Fruit fly (Drosophila melanogaster) whole organism, pupa: ENCODE data around the gene Vha16-2.

Experiments
- CG10348 ChIP-seq: fragments of 200-800 bp; sonication (Bioruptor generic); IDR thresholded peaks from 2 replicates; pipeline ENCODE4 v1.3.6; 2022; ENCODE audit warnings: missing biosample characterization, missing genetic modification characterization
- CG12605 ChIP-seq: fragments of 200-800 bp; sonication (Bioruptor generic); IDR thresholded peaks from 2 replicates; pipeline ENCODE4 v1.3.6; 2022; ENCODE audit warnings: missing biosample characterization, missing genetic modification characterization
- CG13204 ChIP-seq: fragments of 200-800 bp; sonication (Bioruptor generic); optimal IDR thresholded peaks from 2 replicates; lab custom pipeline; 2018; ENCODE audit warnings: missing biosample characterization, mild to moderate bottlenecking, missing genetic modification characterization, moderate library complexity
- CG14655 ChIP-seq: fragments of 200-800 bp; sonication (Bioruptor generic); optimal IDR thresholded peaks from 3 replicates; lab custom pipeline; 2017; ENCODE audit warnings: mild to moderate bottlenecking, missing biosample characterization, missing genetic modification reagents, missing genetic modification characterization
- CG15710 ChIP-seq: fragments of 200-800 bp; sonication (Bioruptor generic); optimal IDR thresholded peaks from 2 replicates; lab custom pipeline; 2018; ENCODE audit warnings: missing biosample characterization, mild to moderate bottlenecking, missing genetic modification characterization, moderate library complexity
- CG17806 ChIP-seq: fragments of 200-800 bp; sonication (Bioruptor generic); optimal IDR thresholded peaks from 2 replicates; lab custom pipeline; 2018; ENCODE audit warnings: missing biosample characterization, mild to moderate bottlenecking, missing genetic modification characterization, moderate library complexity
- CG32121 ChIP-seq: fragments of 200-800 bp; sonication (Bioruptor generic); IDR thresholded peaks from 2 replicates; pipeline ENCODE4 v1.3.6; 2022; ENCODE audit warnings: missing biosample characterization, missing genetic modification characterization
- CG34367 ChIP-seq: fragments of 200-800 bp; sonication (Bioruptor generic); optimal IDR thresholded peaks from 2 replicates; lab custom pipeline; 2018; ENCODE audit warnings: missing biosample characterization, mild to moderate bottlenecking, missing genetic modification characterization
- CG4496 ChIP-seq: fragments of 200-800 bp; sonication (Bioruptor generic); IDR thresholded peaks from 3 replicates; pipeline ENCODE4 v1.3.6; 2022; ENCODE audit warnings: missing biosample characterization, missing genetic modification characterization
- CG8159 ChIP-seq: fragments of 200-800 bp; sonication (Bioruptor generic); optimal IDR thresholded peaks from 3 replicates; lab custom pipeline; 2018; ENCODE audit warnings: missing biosample characterization, mild to moderate bottlenecking, missing genetic modification characterization, moderate library complexity
- CG8301 ChIP-seq: fragments of 200-800 bp; sonication (Bioruptor generic); optimal IDR thresholded peaks from 2 replicates; lab custom pipeline; 2018; ENCODE audit warnings: missing biosample characterization, mild to moderate bottlenecking, missing genetic modification characterization
- CG9948 ChIP-seq: fragments of 200-800 bp; sonication (Bioruptor generic); optimal IDR thresholded peaks from 2 replicates; lab custom pipeline; 2018; ENCODE audit warnings: missing biosample characterization, mild to moderate bottlenecking, missing genetic modification characterization, moderate library complexity
- D1 ChIP-seq: fragments of 200-800 bp; sonication (Bioruptor generic); optimal IDR thresholded peaks from 2 replicates; lab custom pipeline; 2018; ENCODE audit warnings: missing biosample characterization, mild to moderate bottlenecking, missing genetic modification characterization, moderate library complexity
- EcR ChIP-seq: fragments of 200-800 bp; sonication (Bioruptor generic); optimal IDR thresholded peaks from 3 replicates; lab custom pipeline; 2019; ENCODE audit warnings: missing biosample characterization, missing genetic modification characterization, mild to moderate bottlenecking, moderate library complexity, missing genetic modification reagents
- Ets98B ChIP-seq: fragments of 200-800 bp; sonication (Bioruptor generic); IDR thresholded peaks from 2 replicates; pipeline ENCODE4 v1.3.6; 2022; ENCODE audit warnings: missing biosample characterization, missing genetic modification characterization
- Pif1A ChIP-seq: fragments of 200-800 bp; sonication (Bioruptor generic); optimal IDR thresholded peaks from 3 replicates; lab custom pipeline; 2016; ENCODE audit warnings: missing biosample characterization, missing genetic modification characterization
- Pif1B ChIP-seq: fragments of 200-800 bp; sonication (Bioruptor generic); optimal IDR thresholded peaks from 3 replicates; lab custom pipeline; 2016; ENCODE audit warnings: missing biosample characterization, missing genetic modification characterization
- Snoo ChIP-seq: fragments of 200-800 bp; sonication (Bioruptor generic); optimal IDR thresholded peaks from 3 replicates; lab custom pipeline; 2017; ENCODE audit warnings: missing biosample characterization, mild to moderate bottlenecking, missing genetic modification characterization, inconsistent platforms
- fd96Ca ChIP-seq: fragments of 200-800 bp; sonication (Bioruptor generic); IDR thresholded peaks from 3 replicates; pipeline ENCODE4 v1.3.6; 2022; ENCODE audit warnings: missing biosample characterization, missing genetic modification characterization
- gl ChIP-seq: fragments of 200-800 bp; sonication (Bioruptor generic); optimal IDR thresholded peaks from 2 replicates; lab custom pipeline; 2018; ENCODE audit warnings: missing biosample characterization, mild to moderate bottlenecking, missing genetic modification characterization
- rn ChIP-seq: fragments of 200-800 bp; sonication (Bioruptor generic); IDR thresholded peaks from 2 replicates; pipeline ENCODE4 v1.3.6; 2022; ENCODE audit warnings: missing biosample characterization, missing genetic modification characterization

Vha16-2 gene

dm6 chr3L:11472991-11473390, 1.8 kb upstream of the Vha16-2 start, which contains the start of gene Vha16-3:
Gene Vha16-3 (plus strand): TSS chr3L:11473291.
- TF ChIP-seq CG8159 (tag; lab: Kevin White, UChicago), result no peak
- TF ChIP-seq Ets98B (GFP tag; lab: Robert Waterston, UW), result no peak
- TF ChIP-seq CG8301 (tag; lab: Kevin White, UChicago), result no peak
- no peak for TF ChIP-seq CG4496 (GFP tag; lab: Robert Waterston, UW)
- TF ChIP-seq CG14655 (GFP tag; lab: Kevin White, UChicago), result no peak
- no peak for TF ChIP-seq CG10348 (GFP tag; lab: Robert Waterston, UW)
- TF ChIP-seq CG15710 (tag; lab: Kevin White, UChicago), result no peak
- no peak for TF ChIP-seq CG34367
- no peak for TF ChIP-seq gl (tag; lab: Kevin White, UChicago)
- TF ChIP-seq EcR, result no peak
- no peak for TF ChIP-seq fd96Ca
- TF ChIP-seq Pif1B (GFP tag; lab: Kevin White, UChicago), result no peak

dm6 chr3L:11480304-11480703, 5.5 kb downstream of the Vha16-2 start:
- no peak for TF ChIP-seq CG10348 (GFP tag; lab: Robert Waterston, UW)
- no peak for TF ChIP-seq CG14655 (GFP tag; lab: Kevin White, UChicago)
- TF ChIP-seq rn (GFP tag; lab: Robert Waterston, UW), result no peak
- TF ChIP-seq EcR, result no peak
- TF ChIP-seq Pif1A (GFP tag; lab: Kevin White, UChicago), result no peak
- TF ChIP-seq CG4496 (GFP tag; lab: Robert Waterston, UW), result no peak
- no peak for TF ChIP-seq fd96Ca
- no peak for TF ChIP-seq CG15710 (tag; lab: Kevin White, UChicago)
- no peak for TF ChIP-seq CG8159 (tag; lab: Kevin White, UChicago)
- no peak for TF ChIP-seq Pif1B (GFP tag; lab: Kevin White, UChicago)
- TF ChIP-seq CG17806 (tag; lab: Kevin White, UChicago), result no peak
- TF ChIP-seq CG12605 (GFP tag; lab: Robert Waterston, UW), result no peak
- TF ChIP-seq gl (tag; lab: Kevin White, UChicago), result no peak
- TF ChIP-seq Ets98B (GFP tag; lab: Robert Waterston, UW), result no peak

dm6 chr3L:11483135-11483534, 8.4 kb downstream of the Vha16-2 start:
- TF ChIP-seq gl (tag; lab: Kevin White, UChicago), result no peak
- no peak for TF ChIP-seq CG10348 (GFP tag; lab: Robert Waterston, UW)
- TF ChIP-seq CG17806 (tag; lab: Kevin White, UChicago), result peak; percentile 65
- peak; percentile 64; the same call in 2 of the 3 replicates for TF ChIP-seq CG4496 (GFP tag; lab: Robert Waterston, UW)
- peak; percentile 62 for TF ChIP-seq Snoo
- TF ChIP-seq rn (GFP tag; lab: Robert Waterston, UW), result no peak
- peak; percentile 68 for TF ChIP-seq CG34367
- TF ChIP-seq D1 (tag; lab: Kevin White, UChicago), result peak; percentile 7
- TF ChIP-seq CG9948 (tag; lab: Kevin White, UChicago), result peak; percentile 64
- TF ChIP-seq CG12605 (GFP tag; lab: Robert Waterston, UW), result no peak
- TF ChIP-seq CG8301 (tag; lab: Kevin White, UChicago), result peak; percentile 44
- peak; percentile 70 for TF ChIP-seq CG15710 (tag; lab: Kevin White, UChicago)
- peak; percentile 66 for TF ChIP-seq Pif1A (GFP tag; lab: Kevin White, UChicago)
- no peak; the same call in 2 of the 3 replicates for TF ChIP-seq fd96Ca
- TF ChIP-seq CG32121, result no peak
- TF ChIP-seq CG8159 (tag; lab: Kevin White, UChicago), result peak; percentile 83
- TF ChIP-seq EcR, result no peak
- TF ChIP-seq CG14655 (GFP tag; lab: Kevin White, UChicago), result peak; percentile 74
- TF ChIP-seq Pif1B (GFP tag; lab: Kevin White, UChicago), result peak; percentile 28
- no peak for TF ChIP-seq CG13204 (GFP tag; lab: Kevin White, UChicago)
- TF ChIP-seq Ets98B (GFP tag; lab: Robert Waterston, UW), result no peak

dm6 chr3L:11484483-11484882, 9.7 kb downstream of the Vha16-2 start:
- TF ChIP-seq CG14655 (GFP tag; lab: Kevin White, UChicago) (peak; percentile 36), CG32121 (no peak), CG13204 (GFP tag; lab: Kevin White, UChicago) (no peak), CG4496 (GFP tag; lab: Robert Waterston, UW) (no peak), EcR (no peak), rn (GFP tag; lab: Robert Waterston, UW) (no peak), CG17806 (tag; lab: Kevin White, UChicago) (no peak), Pif1A (GFP tag; lab: Kevin White, UChicago) (peak; percentile 13), Pif1B (GFP tag; lab: Kevin White, UChicago) (no peak), Ets98B (GFP tag; lab: Robert Waterston, UW) (no peak), CG9948 (tag; lab: Kevin White, UChicago) (peak; percentile 9), D1 (tag; lab: Kevin White, UChicago) (no peak), CG15710 (tag; lab: Kevin White, UChicago) (no peak), gl (tag; lab: Kevin White, UChicago) (no peak), CG12605 (GFP tag; lab: Robert Waterston, UW) (no peak), fd96Ca (no peak), CG8159 (tag; lab: Kevin White, UChicago) (peak; percentile 12), CG10348 (GFP tag; lab: Robert Waterston, UW) (no peak), CG34367 (no peak), CG8301 (tag; lab: Kevin White, UChicago) (peak; percentile 9), Snoo (no peak)

DNA sequence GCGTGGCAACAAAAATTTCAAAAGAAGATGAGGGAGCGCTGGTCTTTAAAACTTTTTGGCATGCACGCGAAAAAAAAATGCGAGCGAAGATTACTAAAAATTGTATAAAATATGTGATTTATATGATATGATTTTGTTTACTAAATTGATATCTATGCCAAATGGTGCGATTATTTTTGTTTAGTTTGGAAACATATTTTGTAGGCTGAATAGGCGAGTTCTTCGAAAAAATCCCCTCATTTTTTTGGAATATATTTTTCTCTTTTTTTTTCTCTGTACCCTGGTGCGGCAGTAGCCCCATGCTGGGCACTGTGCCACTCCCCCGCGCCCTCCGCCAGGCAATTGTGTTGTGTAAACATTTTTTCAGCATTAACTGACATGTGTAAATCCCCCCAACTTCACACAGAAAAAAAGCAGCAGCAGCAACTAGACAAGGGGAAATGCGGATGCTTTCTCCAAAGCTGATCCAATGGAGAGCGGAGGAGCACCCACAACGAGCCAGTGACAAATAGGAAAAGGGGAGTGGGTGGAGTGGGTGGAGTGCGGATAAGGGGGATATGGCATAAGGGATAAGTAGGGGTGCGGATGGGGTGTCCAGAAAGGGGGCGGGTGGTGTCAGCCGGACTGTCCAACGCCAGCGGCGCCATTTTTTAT, 11.3 kb downstream of the Vha16-2 start:
- TF ChIP-seq CG4496 (GFP tag; lab: Robert Waterston, UW) (0 out of 3 replicates have a peak, but pooled peaks have one; percentile 33), rn (GFP tag; lab: Robert Waterston, UW) (no peak), CG8159 (tag; lab: Kevin White, UChicago) (peak; percentile 28), CG8301 (tag; lab: Kevin White, UChicago) (peak; percentile 13), CG17806 (tag; lab: Kevin White, UChicago) (peak; percentile 17)
- TF ChIP-seq, all 21 proteins: peak for 4
